Fruit fly (Drosophila melanogaster) whole organism, embryonic: ENCODE data around the gene SMSr.

ENCODE experiments used
- Ada2b ChIP-seq: fragments of 200-800 bp; sonication (Bioruptor generic); IDR thresholded peaks from 2 replicates; pipeline ENCODE4 v1.3.6; 2022; ENCODE audit warnings: missing biosample characterization, missing genetic modification characterization
- Adf1 ChIP-seq: fragments of 200-800 bp; sonication (Bioruptor generic); IDR thresholded peaks from 2 replicates; pipeline ENCODE4 v1.3.6; 2022; ENCODE audit warnings: missing biosample characterization, missing genetic modification characterization
- Atf6 ChIP-seq: fragments of 200-800 bp; sonication (Bioruptor generic); IDR thresholded peaks from 2 replicates; pipeline ENCODE4 v1.3.6; 2022; ENCODE audit warnings: missing biosample characterization, missing genetic modification characterization
- CG11085 ChIP-seq: fragments of 200-800 bp; sonication (Bioruptor generic); IDR thresholded peaks from 2 replicates; pipeline ENCODE4 v1.3.6; 2022; ENCODE audit warnings: missing biosample characterization, missing genetic modification characterization
- CG11247 ChIP-seq: fragments of 200-800 bp; sonication (Bioruptor generic); IDR thresholded peaks from 2 replicates; pipeline ENCODE4 v1.3.6; 2022; ENCODE audit warnings: missing biosample characterization, missing genetic modification characterization
- CG12155 ChIP-seq: fragments of 200-800 bp; sonication (Bioruptor generic); optimal IDR thresholded peaks from 3 replicates; lab custom pipeline; 2016; ENCODE audit warnings: missing biosample characterization, missing genetic modification characterization
- CG12219 ChIP-seq: fragments of 200-800 bp; sonication (Bioruptor generic); optimal IDR thresholded peaks from 3 replicates; lab custom pipeline; 2018; ENCODE audit warnings: missing biosample characterization, mild to moderate bottlenecking, missing genetic modification characterization
- CG12769 ChIP-seq: fragments of 200-800 bp; sonication (Bioruptor generic); optimal IDR thresholded peaks from 2 replicates; lab custom pipeline; 2019; ENCODE audit warnings: missing biosample characterization, mild to moderate bottlenecking, missing genetic modification characterization, moderate library complexity
- CG14710 ChIP-seq: fragments of 200-800 bp; sonication (Bioruptor generic); optimal IDR thresholded peaks from 3 replicates; lab custom pipeline; 2019; ENCODE audit warnings: missing biosample characterization, mild to moderate bottlenecking, missing genetic modification characterization, moderate library complexity
- CG16779 ChIP-seq: fragments of 200-800 bp; sonication (Bioruptor generic); IDR thresholded peaks from 2 replicates; pipeline ENCODE4 v1.3.6; 2022; ENCODE audit warnings: missing biosample characterization, missing genetic modification characterization
- CG16813 ChIP-seq: fragments of 200-800 bp; sonication (Bioruptor generic); IDR thresholded peaks from 3 replicates; pipeline ENCODE4 v1.3.6; 2022; ENCODE audit warnings: missing biosample characterization, missing genetic modification characterization; ENCODE audit not compliant: partially characterized antibody
- CG18011 ChIP-seq: fragments of 200-800 bp; sonication (Bioruptor generic); optimal IDR thresholded peaks from 2 replicates; lab custom pipeline; 2017; ENCODE audit warnings: missing biosample characterization, missing genetic modification characterization, mild to moderate bottlenecking, moderate library complexity, missing genotype
- CG18262 ChIP-seq: fragments of 200-800 bp; optimal IDR thresholded peaks from 3 replicates; lab custom pipeline; 2019; ENCODE audit warnings: missing biosample characterization, mild to moderate bottlenecking, missing genetic modification characterization, moderate library complexity
- CG2712 ChIP-seq: fragments of 200-800 bp; optimal IDR thresholded peaks from 3 replicates; lab custom pipeline; 2019; ENCODE audit warnings: missing biosample characterization, mild to moderate bottlenecking, missing genetic modification characterization, moderate library complexity
- CG32532 ChIP-seq: fragments of 200-800 bp; sonication (Bioruptor generic); IDR thresholded peaks from 2 replicates; pipeline ENCODE4 v1.3.6; 2022; ENCODE audit warnings: missing biosample characterization, missing genetic modification characterization
- CG3847 ChIP-seq: fragments of 200-800 bp; sonication (Bioruptor generic); IDR thresholded peaks from 2 replicates; pipeline ENCODE4 v1.3.6; 2022; ENCODE audit warnings: missing biosample characterization, missing genetic modification characterization
- CG4328 ChIP-seq: fragments of 200-800 bp; sonication (Bioruptor generic); optimal IDR thresholded peaks from 3 replicates; lab custom pipeline; 2017; ENCODE audit warnings: missing biosample characterization, missing genetic modification reagents, missing genetic modification characterization
- CG4730 ChIP-seq: fragments of 200-800 bp; sonication (Bioruptor generic); IDR thresholded peaks from 2 replicates; pipeline ENCODE4 v1.3.6; 2022; ENCODE audit warnings: missing biosample characterization, missing genetic modification characterization
- CG6272 ChIP-seq: fragments of 200-800 bp; sonication (Bioruptor generic); IDR thresholded peaks from 2 replicates; pipeline ENCODE4 v1.3.6; 2022; ENCODE audit warnings: missing biosample characterization, missing genetic modification characterization
- CG6813 ChIP-seq: fragments of 200-800 bp; sonication (Bioruptor generic); optimal IDR thresholded peaks from 2 replicates; lab custom pipeline; 2017; ENCODE audit warnings: missing biosample characterization, missing genetic modification characterization, mild to moderate bottlenecking, moderate library complexity, missing genetic modification reagents
- CG9609 ChIP-seq: fragments of 200-800 bp; sonication (Bioruptor generic); optimal IDR thresholded peaks from 3 replicates; lab custom pipeline; 2016; ENCODE audit warnings: missing biosample characterization, missing genetic modification characterization
- CG9727 ChIP-seq: fragments of 200-800 bp; sonication (Bioruptor generic); optimal IDR thresholded peaks from 3 replicates; lab custom pipeline; 2017; ENCODE audit warnings: missing biosample characterization, mild to moderate bottlenecking, missing genetic modification characterization
- D ChIP-seq, 2 experiments: fragments of 200-800 bp in 1 of 2; fragments of >200 bp in 1 of 2; sonication (Bioruptor generic) in 1 of 2; optimal IDR thresholded peaks; 2 replicates in 1 of 2; 3 replicates in 1 of 2; lab custom pipeline; 2017; ENCODE audit warnings: mild to moderate bottlenecking in 1 of 2, missing biosample characterization in 1 of 2, missing genetic modification characterization in 1 of 2, missing genetic modification reagents in 1 of 2
- D19A ChIP-seq: fragments of 200-800 bp; optimal IDR thresholded peaks from 3 replicates; lab custom pipeline; 2019; ENCODE audit warnings: missing biosample characterization, mild to moderate bottlenecking, missing genetic modification characterization, moderate library complexity
- Dip3 ChIP-seq: fragments of 200-800 bp; sonication (Bioruptor generic); optimal IDR thresholded peaks from 3 replicates; lab custom pipeline; 2016; ENCODE audit warnings: missing biosample characterization, missing genetic modification characterization
- HLH3B ChIP-seq: fragments of 200-800 bp; sonication (Bioruptor generic); IDR thresholded peaks from 2 replicates; pipeline ENCODE4 v1.3.6; 2022; ENCODE audit warnings: missing biosample characterization, missing genetic modification characterization
- HmgD ChIP-seq: fragments of 200-800 bp; sonication (Bioruptor generic); optimal IDR thresholded peaks from 3 replicates; lab custom pipeline; 2016; ENCODE audit warnings: missing biosample characterization, missing genetic modification characterization
- Lim3 ChIP-seq: fragments of 200-800 bp; sonication (Bioruptor generic); IDR thresholded peaks from 2 replicates; pipeline ENCODE4 v1.3.6; 2022; ENCODE audit warnings: missing biosample characterization, missing genetic modification characterization
- PHDP ChIP-seq: fragments of 200-800 bp; sonication (Bioruptor generic); optimal IDR thresholded peaks from 3 replicates; lab custom pipeline; 2018; ENCODE audit warnings: missing biosample characterization, mild to moderate bottlenecking, missing genetic modification characterization, moderate library complexity
- Scr ChIP-seq: fragments of 200-800 bp; sonication (Bioruptor generic); IDR thresholded peaks from 2 replicates; pipeline ENCODE4 v1.3.6; 2022; ENCODE audit warnings: missing biosample characterization, missing genetic modification characterization; ENCODE audit not compliant: partially characterized antibody
- Tbp ChIP-seq: fragments of >200 bp; optimal IDR thresholded peaks from 2 replicates; lab custom pipeline; 2018; ENCODE audit warnings: missing biosample characterization, missing genetic modification characterization
- YL-1 ChIP-seq: fragments of 200-800 bp; sonication (Bioruptor generic); optimal IDR thresholded peaks from 3 replicates; lab custom pipeline; 2017; ENCODE audit warnings: missing biosample characterization, mild to moderate bottlenecking, missing genetic modification characterization
- btn ChIP-seq: fragments of 200-800 bp; sonication (Bioruptor generic); optimal IDR thresholded peaks from 2 replicates; lab custom pipeline; 2016; ENCODE audit warnings: missing biosample characterization, missing genetic modification characterization
- caup ChIP-seq: fragments of 200-800 bp; sonication (Bioruptor generic); optimal IDR thresholded peaks from 3 replicates; lab custom pipeline; 2017; ENCODE audit warnings: missing biosample characterization, mild to moderate bottlenecking, missing genetic modification characterization, moderate library complexity; ENCODE audit not compliant: severe bottlenecking
- gt ChIP-seq: fragments of 200-800 bp; sonication (Bioruptor generic); IDR thresholded peaks from 2 replicates; pipeline ENCODE4 v1.3.6; 2022; ENCODE audit warnings: missing biosample characterization, missing genetic modification characterization
- hth ChIP-seq: fragments of >200 bp; optimal IDR thresholded peaks from 2 replicates; lab custom pipeline; 2017; ENCODE audit warnings: inconsistent platforms
- inv ChIP-seq: fragments of 200-800 bp; sonication (Bioruptor generic); IDR thresholded peaks from 2 replicates; pipeline ENCODE4 v1.3.6; 2022; ENCODE audit warnings: missing biosample characterization, missing genetic modification characterization; ENCODE audit not compliant: partially characterized antibody
- mirr ChIP-seq: fragments of 200-800 bp; sonication (Bioruptor generic); optimal IDR thresholded peaks from 3 replicates; lab custom pipeline; 2018; ENCODE audit warnings: missing biosample characterization, mild to moderate bottlenecking, missing genetic modification characterization
- mld ChIP-seq: fragments of 200-800 bp; sonication (Bioruptor generic); IDR thresholded peaks from 3 replicates; pipeline ENCODE4 v1.3.6; 2022; ENCODE audit warnings: missing biosample characterization, missing genetic modification characterization; ENCODE audit not compliant: partially characterized antibody
- nmo ChIP-seq: fragments of 200-800 bp; sonication (Bioruptor generic); optimal IDR thresholded peaks from 2 replicates; lab custom pipeline; 2018; ENCODE audit warnings: missing biosample characterization, mild to moderate bottlenecking, missing genetic modification characterization, moderate library complexity
- otp ChIP-seq: fragments of 200-800 bp; sonication (Bioruptor generic); IDR thresholded peaks from 3 replicates; pipeline ENCODE4, ENCODE4 v1.3.6; 2022; ENCODE audit warnings: missing biosample characterization, missing genetic modification characterization
- peb ChIP-seq: fragments of 200-800 bp; sonication (Bioruptor generic); IDR thresholded peaks from 2 replicates; pipeline ENCODE4 v1.3.6; 2022; ENCODE audit warnings: missing biosample characterization, missing genetic modification characterization
- pho ChIP-seq: fragments of 200-800 bp; sonication (Bioruptor generic); optimal IDR thresholded peaks from 2 replicates; lab custom pipeline; 2016; ENCODE audit warnings: missing biosample characterization, missing genetic modification characterization
- pros ChIP-seq: fragments of 200-800 bp; sonication (Bioruptor generic); optimal IDR thresholded peaks from 3 replicates; lab custom pipeline; 2019; ENCODE audit warnings: missing biosample characterization, mild to moderate bottlenecking, missing genetic modification characterization, moderate library complexity
- run ChIP-seq: fragments of 200-800 bp; sonication (Bioruptor generic); optimal IDR thresholded peaks from 3 replicates; lab custom pipeline; 2018; ENCODE audit warnings: missing biosample characterization, mild to moderate bottlenecking, missing genetic modification characterization
- salm ChIP-seq: fragments of 200-800 bp; sonication (Bioruptor generic); optimal IDR thresholded peaks from 2 replicates; lab custom pipeline; 2018; ENCODE audit warnings: missing biosample characterization, mild to moderate bottlenecking, missing genetic modification characterization
- slou ChIP-seq: fragments of 200-800 bp; sonication (Bioruptor generic); optimal IDR thresholded peaks from 3 replicates; lab custom pipeline; 2016; ENCODE audit warnings: missing biosample characterization, missing genetic modification characterization
- tgo ChIP-seq: fragments of 200-800 bp; sonication (Bioruptor generic); IDR thresholded peaks from 3 replicates; pipeline ENCODE4 v1.3.6; 2022; ENCODE audit warnings: missing biosample characterization, missing genetic modification characterization
- tin ChIP-seq: fragments of 200-800 bp; sonication (Bioruptor generic); optimal IDR thresholded peaks from 3 replicates; lab custom pipeline; 2016; ENCODE audit warnings: missing biosample characterization, missing genetic modification characterization

SMSr gene

DNA sequence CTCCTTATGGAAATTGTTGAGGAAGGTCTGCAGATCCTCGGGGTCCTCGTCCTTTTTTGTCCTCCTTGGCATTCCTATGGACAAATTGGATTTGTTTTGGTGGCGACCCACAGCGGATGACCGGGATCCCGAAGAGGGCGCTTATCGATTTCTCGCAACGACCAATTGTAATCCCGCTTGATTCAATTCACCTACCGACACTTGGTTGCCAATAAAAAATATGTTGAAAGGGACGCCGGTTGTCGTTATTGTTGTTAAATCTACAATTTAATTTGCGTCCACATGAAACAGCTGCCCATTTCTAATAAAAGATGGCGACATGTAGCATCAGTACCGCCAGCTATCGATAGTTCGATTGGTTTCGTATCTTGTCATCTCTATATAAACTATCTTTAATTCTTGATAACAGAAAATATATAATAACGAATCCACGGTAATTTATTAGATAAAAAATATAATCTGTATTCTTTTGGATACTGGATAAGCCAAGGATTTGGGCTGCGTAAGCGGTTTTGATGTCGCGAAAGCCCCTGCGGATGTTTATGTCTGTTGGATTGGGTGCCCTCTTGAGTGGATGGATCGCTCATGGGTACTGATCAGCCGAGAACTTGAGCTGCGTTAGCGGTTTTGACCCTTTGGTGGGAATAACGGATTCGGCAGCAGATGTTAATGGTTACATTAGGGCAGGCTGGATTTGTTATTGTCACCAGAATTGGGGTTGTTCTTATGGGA is 24.7 kb downstream of the SMSr start, which contains the start of gene CTCF (continued):
- peak; percentile 49 for TF ChIP-seq Tbp (GFP tag; lab: Kevin White, UChicago)
- no peak for TF ChIP-seq CG18011 (GFP tag; lab: Kevin White, UChicago)
- TF ChIP-seq CG16779 (GFP tag; lab: Robert Waterston, UW) = no peak
- TF ChIP-seq CG12769 (tag; lab: Kevin White, UChicago) = no peak
- no peak for TF ChIP-seq CG6272 (GFP tag; lab: Robert Waterston, UW)
- TF ChIP-seq Lim3 (GFP tag; lab: Robert Waterston, UW) = no peak
- peak; percentile 70; the same call in 2 of the 3 replicates for TF ChIP-seq mld
- TF ChIP-seq tin = peak; percentile 15
- TF ChIP-seq hth (lab: Kevin White, UChicago) = no peak
- peak; percentile 55 for TF ChIP-seq CG9727 (GFP tag; lab: Kevin White, UChicago)
- peak; percentile 43; the same call in 1 of the 2 replicates for TF ChIP-seq peb (GFP tag; lab: Robert Waterston, UW)
- TF ChIP-seq otp = no peak
- TF ChIP-seq salm (tag; lab: Kevin White, UChicago) = peak; percentile 5
- TF ChIP-seq caup (GFP tag; lab: Kevin White, UChicago) = peak; percentile 23
- TF ChIP-seq CG4328 = no peak
- no peak for TF ChIP-seq HmgD (GFP tag; lab: Kevin White, UChicago)
- no peak for TF ChIP-seq slou (GFP tag; lab: Kevin White, UChicago)
- no peak for TF ChIP-seq Ada2b
- peak; percentile 77 for TF ChIP-seq CG16813 (GFP tag; lab: Robert Waterston, UW)
- peak; percentile 64 for TF ChIP-seq CG18262
- TF ChIP-seq mirr (GFP tag; lab: Kevin White, UChicago) = peak; percentile 56
- TF ChIP-seq CG6813 = no peak
- TF ChIP-seq CG11247 = peak; percentile 45; the same call in 1 of the 2 replicates
- peak; percentile 22; the same call in 1 of the 2 replicates for TF ChIP-seq gt (GFP tag; lab: Robert Waterston, UW)
- no peak; the same call in 1 of the 2 replicates for TF ChIP-seq CG4730 (GFP tag; lab: Robert Waterston, UW)
- no peak for TF ChIP-seq Atf6 (GFP tag; lab: Robert Waterston, UW)
- TF ChIP-seq D (optimal IDR thresholded peaks at IDR 0.05; lab: Kevin White, UChicago) = peak; percentile 58
- TF ChIP-seq D (GFP tag; optimal IDR thresholded peaks at IDR 0.05; lab: Kevin White, UChicago) = peak; percentile 1
- no peak for TF ChIP-seq run
- peak; percentile 55; the same call in 1 of the 2 replicates for TF ChIP-seq inv (GFP tag; lab: Robert Waterston, UW)
- no peak for TF ChIP-seq Adf1
- TF ChIP-seq nmo (GFP tag; lab: Kevin White, UChicago) = peak; percentile 90
- no peak for TF ChIP-seq pho
- TF ChIP-seq CG12219 (GFP tag; lab: Kevin White, UChicago) = no peak
- TF ChIP-seq CG12155 (GFP tag; lab: Kevin White, UChicago) = peak; percentile 30
- TF ChIP-seq D19A = peak; percentile 41
- peak; percentile 54; the same call in 1 of the 2 replicates for TF ChIP-seq CG32532 (GFP tag; lab: Robert Waterston, UW)
- TF ChIP-seq Dip3 = no peak
- TF ChIP-seq YL-1 (GFP tag; lab: Kevin White, UChicago) = peak; percentile 87
- TF ChIP-seq CG3847 (GFP tag; lab: Robert Waterston, UW) = 0 out of 2 replicates have a peak, but pooled peaks have one; percentile 6
- TF ChIP-seq HLH3B (GFP tag; lab: Robert Waterston, UW) = peak; percentile 51
- TF ChIP-seq CG11085 (GFP tag; lab: Robert Waterston, UW) = no peak
- peak; percentile 80 for TF ChIP-seq Scr (GFP tag; lab: Robert Waterston, UW)
- TF ChIP-seq tgo (GFP tag; lab: Robert Waterston, UW) = peak; percentile 51
- TF ChIP-seq CG14710 = peak; percentile 50
- TF ChIP-seq CG2712 = peak; percentile 64
- TF ChIP-seq pros (GFP tag; lab: Kevin White, UChicago) = peak; percentile 12
- peak; percentile 28 for TF ChIP-seq PHDP (tag; lab: Kevin White, UChicago)
- no peak for TF ChIP-seq btn (GFP tag; lab: Kevin White, UChicago)
- peak; percentile 40 for TF ChIP-seq CG9609 (GFP tag; lab: Kevin White, UChicago)
